Fruit fly (Drosophila melanogaster) whole organism, embryonic: ENCODE data around the gene Cyp4g15.

Experiments
- CG11247 ChIP-seq: fragments of 200-800 bp; sonication (Bioruptor generic); IDR thresholded peaks from 2 replicates; pipeline ENCODE4 v1.3.6; 2022; ENCODE audit warnings: missing biosample characterization, missing genetic modification characterization
- CG11504 ChIP-seq: fragments of 200-800 bp; sonication (Bioruptor generic); optimal IDR thresholded peaks from 3 replicates; lab custom pipeline; 2019; ENCODE audit warnings: missing biosample characterization, mild to moderate bottlenecking, missing genetic modification characterization, moderate library complexity
- CG11696 ChIP-seq: fragments of 200-800 bp; sonication (Bioruptor generic); IDR thresholded peaks from 2 replicates; pipeline ENCODE4 v1.3.6; 2022; ENCODE audit warnings: missing biosample characterization, missing genetic modification characterization
- CG12071 ChIP-seq: fragments of 200-800 bp; sonication (Bioruptor generic); optimal IDR thresholded peaks from 3 replicates; lab custom pipeline; 2018; ENCODE audit warnings: missing biosample characterization, mild to moderate bottlenecking, missing genetic modification characterization
- CG1233 ChIP-seq: fragments of 200-800 bp; sonication (Bioruptor generic); optimal IDR thresholded peaks from 4 replicates; lab custom pipeline; 2018; ENCODE audit warnings: missing biosample characterization, mild to moderate bottlenecking, missing genetic modification characterization
- CG14860 ChIP-seq: fragments of 200-800 bp; sonication (Bioruptor generic); IDR thresholded peaks from 3 replicates; pipeline ENCODE4 v1.3.6; 2022; ENCODE audit warnings: missing biosample characterization, missing genetic modification characterization; ENCODE audit not compliant: partially characterized antibody
- CG15269 ChIP-seq: fragments of 200-800 bp; sonication (Bioruptor generic); optimal IDR thresholded peaks from 2 replicates; lab custom pipeline; 2018; ENCODE audit warnings: missing biosample characterization, mild to moderate bottlenecking, missing genetic modification characterization, moderate library complexity
- CG16779 ChIP-seq: fragments of 200-800 bp; sonication (Bioruptor generic); IDR thresholded peaks from 2 replicates; pipeline ENCODE4 v1.3.6; 2022; ENCODE audit warnings: missing biosample characterization, missing genetic modification characterization
- CG17829 ChIP-seq: fragments of 200-800 bp; optimal IDR thresholded peaks from 2 replicates; lab custom pipeline; 2019; ENCODE audit warnings: missing biosample characterization, mild to moderate bottlenecking, missing genetic modification characterization, moderate library complexity
- CG18011 ChIP-seq: fragments of 200-800 bp; sonication (Bioruptor generic); optimal IDR thresholded peaks from 2 replicates; lab custom pipeline; 2017; ENCODE audit warnings: missing biosample characterization, missing genetic modification characterization, mild to moderate bottlenecking, moderate library complexity, missing genotype
- CG2129 ChIP-seq: fragments of 200-800 bp; sonication (Bioruptor generic); IDR thresholded peaks from 2 replicates; pipeline ENCODE4 v1.3.6; 2022; ENCODE audit warnings: missing biosample characterization, missing genetic modification characterization; ENCODE audit not compliant: partially characterized antibody
- CG2712 ChIP-seq: fragments of 200-800 bp; optimal IDR thresholded peaks from 3 replicates; lab custom pipeline; 2019; ENCODE audit warnings: missing biosample characterization, mild to moderate bottlenecking, missing genetic modification characterization, moderate library complexity
- CG30020 ChIP-seq: fragments of 200-800 bp; optimal IDR thresholded peaks from 2 replicates; lab custom pipeline; 2019; ENCODE audit warnings: missing biosample characterization, mild to moderate bottlenecking, missing genetic modification characterization, moderate library complexity
- CG30403 ChIP-seq: fragments of 200-800 bp; sonication (Bioruptor generic); optimal IDR thresholded peaks from 3 replicates; lab custom pipeline; 2016; ENCODE audit warnings: missing biosample characterization, missing genetic modification characterization
- CG31388 ChIP-seq: fragments of 200-800 bp; sonication (Bioruptor generic); optimal IDR thresholded peaks from 2 replicates; lab custom pipeline; 2016; ENCODE audit warnings: missing biosample characterization, missing genetic modification characterization
- CG32767 ChIP-seq: fragments of 200-800 bp; sonication (Bioruptor generic); IDR thresholded peaks from 2 replicates; pipeline ENCODE4 v1.3.6; 2022; ENCODE audit warnings: missing biosample characterization, missing genetic modification characterization
- CG33557 ChIP-seq: fragments of 200-800 bp; sonication (Bioruptor generic); optimal IDR thresholded peaks from 2 replicates; lab custom pipeline; 2019; ENCODE audit warnings: missing biosample characterization, mild to moderate bottlenecking, missing genetic modification characterization, moderate library complexity
- CG34422 ChIP-seq: fragments of 200-800 bp; sonication (Bioruptor generic); IDR thresholded peaks from 3 replicates; pipeline ENCODE4 v1.3.6; 2022; ENCODE audit warnings: missing biosample characterization, missing genetic modification characterization
- CG7271 ChIP-seq: fragments of 200-800 bp; sonication (Bioruptor generic); optimal IDR thresholded peaks from 2 replicates; lab custom pipeline; 2018; ENCODE audit warnings: missing biosample characterization, mild to moderate bottlenecking, missing genetic modification characterization, moderate library complexity
- CG9932 ChIP-seq: fragments of 200-800 bp; sonication (Bioruptor generic); IDR thresholded peaks from 2 replicates; pipeline ENCODE4 v1.3.6; 2022; ENCODE audit warnings: missing biosample characterization, missing genetic modification characterization
- CHES-1-like ChIP-seq: fragments of 200-800 bp; sonication (Bioruptor generic); optimal IDR thresholded peaks from 2 replicates; lab custom pipeline; 2016; ENCODE audit warnings: missing biosample characterization, missing genetic modification characterization
- Dfd ChIP-seq, 2 experiments: fragments of >200 bp; optimal IDR thresholded peaks; 2 replicates each; lab custom pipeline; 2017; ENCODE audit warnings: missing biosample characterization in 2 of 2, missing genetic modification characterization in 2 of 2
- Dll ChIP-seq: fragments of 200-800 bp; sonication (Bioruptor generic); IDR thresholded peaks from 4 replicates; pipeline ENCODE4 v1.3.6; 2022; ENCODE audit warnings: missing biosample characterization, missing genetic modification characterization; ENCODE audit not compliant: partially characterized antibody
- E2f1 ChIP-seq: fragments of 200-800 bp; sonication (Bioruptor generic); IDR thresholded peaks from 2 replicates; pipeline ENCODE4 v1.3.6; 2022; ENCODE audit warnings: missing biosample characterization, missing genetic modification characterization
- E2f2 ChIP-seq: fragments of 200-800 bp; sonication (Bioruptor generic); IDR thresholded peaks from 2 replicates; pipeline ENCODE4 v1.3.6; 2022; ENCODE audit warnings: missing biosample characterization, missing genetic modification characterization
- Gsc ChIP-seq: fragments of 200-800 bp; sonication (Bioruptor generic); IDR thresholded peaks from 2 replicates; pipeline ENCODE4 v1.3.6; 2022; ENCODE audit warnings: missing biosample characterization, missing genetic modification characterization
- Hand ChIP-seq: fragments of 200-800 bp; sonication (Bioruptor generic); optimal IDR thresholded peaks from 2 replicates; lab custom pipeline; 2017; ENCODE audit warnings: mild to moderate bottlenecking, missing biosample characterization, missing genetic modification reagents, missing genetic modification characterization
- Hmx ChIP-seq: fragments of 200-800 bp; sonication (Bioruptor generic); optimal IDR thresholded peaks from 2 replicates; lab custom pipeline; 2016; ENCODE audit warnings: missing biosample characterization, missing genetic modification characterization
- Hr39 ChIP-seq: fragments of >200 bp; optimal IDR thresholded peaks from 2 replicates; lab custom pipeline; 2017
- MESR4 ChIP-seq: fragments of 200-800 bp; sonication (Bioruptor generic); optimal IDR thresholded peaks from 2 replicates; lab custom pipeline; 2018; ENCODE audit warnings: missing biosample characterization, mild to moderate bottlenecking, missing genetic modification characterization, moderate library complexity
- Max ChIP-seq: fragments of 200-800 bp; sonication (Bioruptor generic); optimal IDR thresholded peaks from 2 replicates; lab custom pipeline; 2016; ENCODE audit warnings: missing biosample characterization, mild to moderate bottlenecking, missing genetic modification characterization
- NC2α ChIP-seq: fragments of 200-800 bp; sonication (Bioruptor generic); optimal IDR thresholded peaks from 2 replicates; lab custom pipeline; 2016; ENCODE audit warnings: missing biosample characterization, missing genetic modification characterization
- PHDP ChIP-seq: fragments of 200-800 bp; sonication (Bioruptor generic); optimal IDR thresholded peaks from 3 replicates; lab custom pipeline; 2018; ENCODE audit warnings: missing biosample characterization, mild to moderate bottlenecking, missing genetic modification characterization, moderate library complexity
- Stat92E ChIP-seq, 3 experiments: fragments of >200 bp in 2 of 3; fragments of 200-800 bp in 1 of 3; sonication (Bioruptor generic) in 1 of 3; optimal IDR thresholded peaks; 2 replicates each; lab custom pipeline; 2017 to 2019; ENCODE audit warnings: missing biosample characterization in 3 of 3, missing genetic modification characterization in 3 of 3, mild to moderate bottlenecking in 1 of 3, moderate library complexity in 1 of 3
- TFAM ChIP-seq: fragments of 200-800 bp; sonication (Bioruptor generic); optimal IDR thresholded peaks from 2 replicates; lab custom pipeline; 2017; ENCODE audit warnings: missing biosample characterization, missing genetic modification characterization, inconsistent platforms
- Tbp ChIP-seq: fragments of >200 bp; optimal IDR thresholded peaks from 2 replicates; lab custom pipeline; 2018; ENCODE audit warnings: missing biosample characterization, missing genetic modification characterization
- al ChIP-seq: fragments of 200-800 bp; sonication (Bioruptor generic); IDR thresholded peaks from 2 replicates; pipeline ENCODE4 v1.3.6; 2022; ENCODE audit warnings: missing biosample characterization, missing genetic modification characterization
- cg ChIP-seq: fragments of 200-800 bp; sonication (Bioruptor generic); optimal IDR thresholded peaks from 3 replicates; lab custom pipeline; 2019; ENCODE audit warnings: missing biosample characterization, mild to moderate bottlenecking, missing genetic modification characterization, moderate library complexity
- dan ChIP-seq: fragments of 200-800 bp; sonication (Bioruptor generic); IDR thresholded peaks from 2 replicates; pipeline ENCODE4 v1.3.6; 2022; ENCODE audit warnings: missing biosample characterization, missing genetic modification characterization
- exex ChIP-seq: fragments of 200-800 bp; sonication (Bioruptor generic); optimal IDR thresholded peaks from 4 replicates; lab custom pipeline; 2018; ENCODE audit warnings: missing biosample characterization, mild to moderate bottlenecking, missing genetic modification characterization, moderate library complexity
- jigr1 ChIP-seq: fragments of 200-800 bp; sonication (Bioruptor generic); IDR thresholded peaks from 3 replicates; pipeline ENCODE4 v1.3.6; 2022; ENCODE audit warnings: missing biosample characterization, missing genetic modification characterization
- lmd ChIP-seq: fragments of 200-800 bp; sonication (Bioruptor generic); IDR thresholded peaks from 2 replicates; pipeline ENCODE4 v1.3.6; 2022; ENCODE audit warnings: missing biosample characterization, missing genetic modification characterization
- onecut ChIP-seq: fragments of 200-800 bp; sonication (Bioruptor generic); IDR thresholded peaks from 2 replicates; pipeline ENCODE4 v1.3.6; 2022; ENCODE audit warnings: missing biosample characterization, missing genetic modification characterization
- p53 ChIP-seq: fragments of 200-800 bp; sonication (Bioruptor generic); optimal IDR thresholded peaks from 2 replicates; lab custom pipeline; 2016; ENCODE audit warnings: missing biosample characterization, missing genetic modification characterization
- psq ChIP-seq: fragments of 200-800 bp; sonication (Bioruptor generic); optimal IDR thresholded peaks from 2 replicates; lab custom pipeline; 2017; ENCODE audit warnings: missing biosample characterization, missing genetic modification characterization
- repo ChIP-seq: fragments of 200-800 bp; sonication (Bioruptor generic); optimal IDR thresholded peaks from 2 replicates; lab custom pipeline; 2016; ENCODE audit warnings: missing biosample characterization, missing genetic modification characterization
- row ChIP-seq: fragments of 200-800 bp; sonication (Bioruptor generic); IDR thresholded peaks from 3 replicates; pipeline ENCODE4 v1.3.6; 2022; ENCODE audit warnings: missing biosample characterization, missing genetic modification characterization
- slou ChIP-seq: fragments of 200-800 bp; sonication (Bioruptor generic); optimal IDR thresholded peaks from 3 replicates; lab custom pipeline; 2016; ENCODE audit warnings: missing biosample characterization, missing genetic modification characterization
- sqz ChIP-seq: fragments of 200-800 bp; sonication (Bioruptor generic); optimal IDR thresholded peaks from 3 replicates; lab custom pipeline; 2018; ENCODE audit warnings: missing biosample characterization, mild to moderate bottlenecking, missing genetic modification characterization
- trh ChIP-seq: fragments of 200-800 bp; sonication (Bioruptor generic); optimal IDR thresholded peaks from 2 replicates; lab custom pipeline; 2016; ENCODE audit warnings: missing biosample characterization, missing genetic modification characterization
- zen ChIP-seq: fragments of 200-800 bp; sonication (Bioruptor generic); optimal IDR thresholded peaks from 3 replicates; lab custom pipeline; 2018; ENCODE audit warnings: missing biosample characterization, mild to moderate bottlenecking, missing genetic modification characterization, moderate library complexity
- zf30C ChIP-seq: fragments of 200-800 bp; sonication (Bioruptor generic); optimal IDR thresholded peaks from 3 replicates; lab custom pipeline; 2018; ENCODE audit warnings: missing biosample characterization, mild to moderate bottlenecking, missing genetic modification characterization

The Cyp4g15 gene

DNA sequence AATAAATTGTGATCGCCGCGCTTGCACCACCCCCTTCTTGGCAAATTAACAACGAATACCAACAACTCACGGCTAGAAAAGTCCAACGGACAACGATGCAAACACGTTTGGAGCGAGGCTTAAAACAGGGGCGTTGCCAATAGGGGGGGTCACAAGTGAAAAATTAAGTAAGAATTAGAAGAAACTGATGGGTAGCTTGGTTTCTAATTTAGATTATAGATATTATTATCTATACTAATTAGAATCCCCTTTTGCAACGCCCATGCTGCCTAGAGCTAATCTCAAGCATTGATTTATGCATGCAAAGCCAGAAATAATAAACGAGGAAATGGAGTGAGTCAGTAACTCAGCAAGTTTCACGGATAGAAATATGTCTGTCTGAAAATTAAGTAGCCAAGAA, 41.6 kb downstream of the Cyp4g15 start (continued):
- no peak for TF ChIP-seq CG33557 (GFP tag; lab: Kevin White, UChicago)
- TF ChIP-seq psq (GFP tag; lab: Kevin White, UChicago), result no peak
- TF ChIP-seq CG30020 (tag; lab: Kevin White, UChicago), result no peak
- peak; percentile 80 for TF ChIP-seq CG11247
- no peak for TF ChIP-seq Tbp (GFP tag; lab: Kevin White, UChicago)
- TF ChIP-seq CG2712, result peak; percentile 67
- no peak for TF ChIP-seq MESR4 (GFP tag; lab: Kevin White, UChicago)
- peak; percentile 93 for TF ChIP-seq CG11696 (GFP tag; lab: Robert Waterston, UW)
- TF ChIP-seq exex, result peak; percentile 9
- no peak for TF ChIP-seq dan (GFP tag; lab: Robert Waterston, UW)
- peak; percentile 70 for TF ChIP-seq onecut (GFP tag; lab: Robert Waterston, UW)
- peak; percentile 85 for TF ChIP-seq CG34422
- TF ChIP-seq CG9932 (GFP tag; lab: Robert Waterston, UW), result peak; percentile 89
- no peak for TF ChIP-seq p53 (GFP tag; lab: Kevin White, UChicago)
- TF ChIP-seq slou (GFP tag; lab: Kevin White, UChicago), result peak; percentile 55
- no peak for TF ChIP-seq sqz (GFP tag; lab: Kevin White, UChicago)
- peak; percentile 35 for TF ChIP-seq CG18011 (GFP tag; lab: Kevin White, UChicago)
- 0 out of 3 replicates have a peak, but pooled peaks have one; percentile 23 for TF ChIP-seq jigr1 (GFP tag; lab: Robert Waterston, UW)
- no peak for TF ChIP-seq repo (GFP tag; lab: Kevin White, UChicago)
- no peak for TF ChIP-seq Hr39 (lab: Kevin White, UChicago)
- no peak for TF ChIP-seq cg
- peak; percentile 51 for TF ChIP-seq CG1233
- TF ChIP-seq CG15269 (tag; lab: Kevin White, UChicago), result peak; percentile 86
- TF ChIP-seq CG11504, result peak; percentile 81
- TF ChIP-seq zen (tag; lab: Kevin White, UChicago), result peak; percentile 0
- peak; percentile 22 for TF ChIP-seq Hand
- peak; percentile 8 for TF ChIP-seq Max (GFP tag; lab: Kevin White, UChicago)
- TF ChIP-seq Gsc (GFP tag; lab: Robert Waterston, UW), result no peak
- peak; percentile 84 for TF ChIP-seq row (GFP tag; lab: Robert Waterston, UW)
- peak; percentile 79 for TF ChIP-seq PHDP
- no peak for TF ChIP-seq zf30C (GFP tag; lab: Kevin White, UChicago)
- no peak for TF ChIP-seq CG7271 (tag; lab: Kevin White, UChicago)
- TF ChIP-seq CG2129 (GFP tag; lab: Robert Waterston, UW), result no peak
- TF ChIP-seq al, result peak; percentile 80
- TF ChIP-seq Dfd (GFP tag; optimal IDR thresholded peaks at IDR 0.05; lab: Kevin White, UChicago), result no peak
- TF ChIP-seq Dll, result no peak
- TF ChIP-seq Stat92E (GFP tag; optimal IDR thresholded peaks at IDR 0.05; lab: Kevin White, UChicago), result no peak
- peak; percentile 55; the same call in 1 of the 2 replicates for TF ChIP-seq CG32767
- TF ChIP-seq E2f1 (GFP tag; lab: Robert Waterston, UW), result peak; percentile 78
- TF ChIP-seq TFAM (GFP tag; lab: Kevin White, UChicago), result no peak
- peak; percentile 15 for TF ChIP-seq CG31388 (GFP tag; lab: Kevin White, UChicago)
- TF ChIP-seq CG12071 (GFP tag; lab: Kevin White, UChicago), result peak; percentile 52
- no peak for TF ChIP-seq CG14860
- no peak for TF ChIP-seq Hmx
- TF ChIP-seq CG16779 (GFP tag; lab: Robert Waterston, UW), result peak; percentile 79
- TF ChIP-seq CG30403 (GFP tag; lab: Kevin White, UChicago), result peak; percentile 77
- TF ChIP-seq CHES-1-like, result no peak
- TF ChIP-seq NC2α, result no peak
- TF ChIP-seq CG17829, result peak; percentile 61
- TF ChIP-seq lmd (GFP tag; lab: Robert Waterston, UW), result peak; percentile 88
- no peak for TF ChIP-seq trh (GFP tag; lab: Kevin White, UChicago)
- peak; percentile 55 for TF ChIP-seq E2f2 (GFP tag; lab: Robert Waterston, UW)
